In the genomic region with DNA sequence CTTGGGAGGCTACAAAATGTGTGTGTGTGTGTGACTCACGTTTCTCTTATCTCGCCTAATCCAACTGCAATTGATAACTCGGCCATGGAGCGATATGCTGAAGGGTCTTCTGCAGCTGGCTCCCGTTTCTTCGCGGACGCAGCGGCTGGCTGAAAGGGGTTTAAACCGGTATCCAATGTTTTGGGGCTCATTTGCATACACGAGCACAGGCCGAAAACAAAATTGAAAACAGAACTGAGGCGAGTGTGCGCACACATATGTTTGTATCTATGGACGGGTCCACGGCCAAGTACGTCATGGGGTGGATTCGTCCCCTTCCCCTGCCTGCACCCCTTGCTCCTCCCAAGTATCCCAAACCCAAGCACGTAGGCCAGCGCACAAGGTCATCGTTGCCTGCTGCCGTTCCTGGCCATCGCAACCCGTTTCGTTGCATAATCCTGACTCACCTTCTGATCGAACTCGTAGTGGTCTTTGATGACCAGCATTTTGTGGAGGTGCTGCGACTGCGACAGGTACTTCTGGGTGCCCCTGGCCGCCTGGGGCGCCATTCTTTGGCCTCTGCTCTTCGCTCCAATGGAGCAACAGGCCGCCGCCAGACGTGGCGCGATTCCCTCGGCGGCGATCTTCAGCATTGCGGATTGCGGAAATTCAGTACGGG, we compare ENCODE assay signal across 2 fruit fly cellular contexts.
A peak's percentile ranks its signal among the peaks of the same experiment; 100 is the strongest.
TF ChIP-seq lines count a peak whose summit lies in the region.

No protein-coding gene starts in this region.

- TF ChIP-seq CTCF in whole organism, embryonic (GFP tag; optimal IDR thresholded peaks at IDR 0.05; lab: Kevin White, UChicago) = no peak

TF ChIP-seq in whole organism, embryonic, 481 proteins besides CTCF, POLR2A, EP300 and RAD21:
- TF ChIP-seq ftz-f1 (GFP tag; optimal IDR thresholded peaks at IDR 0.05; lab: Kevin White, UChicago) (peak; percentile 58), Med (GFP tag; lab: Kevin White, UChicago) (no peak), crol (GFP tag; IDR thresholded peaks at IDR 0.05; lab: Robert Waterston, UW) (peak; percentile 58; the same call in 1 of the 2 replicates), Deaf1 (tag; optimal IDR thresholded peaks at IDR 0.05; lab: Kevin White, UChicago) (peak; percentile 55), seq (GFP tag; IDR thresholded peaks at IDR 0.05; lab: Robert Waterston, UW) (no peak), Atf6 (GFP tag; IDR thresholded peaks at IDR 0.05; lab: Robert Waterston, UW) (0 out of 2 replicates have a peak, but pooled peaks have one; percentile 11), Pdp1 (GFP tag; optimal IDR thresholded peaks at IDR 0.05; lab: Kevin White, UChicago) (peak in 1 of 2 experiments; percentile 70), ewg (GFP tag; optimal IDR thresholded peaks at IDR 0.05; lab: Kevin White, UChicago) (peak; percentile 35), ci (GFP tag; IDR thresholded peaks at IDR 0.05; lab: Robert Waterston, UW) (no peak), vvl (GFP tag; IDR thresholded peaks at IDR 0.05; lab: Robert Waterston, UW) (peak; percentile 70), cg (GFP tag; optimal IDR thresholded peaks at IDR 0.05; lab: Kevin White, UChicago) (peak; percentile 17), eyg (GFP tag; optimal IDR thresholded peaks at IDR 0.05; lab: Kevin White, UChicago) (no peak), MESR4 (GFP tag; optimal IDR thresholded peaks at IDR 0.05; lab: Kevin White, UChicago) (peak; percentile 49)
TF ChIP-seq in whole organism, embryonic: peak in this region for 9.

TF ChIP-seq in whole organism, prepupa, 60 proteins besides CTCF, POLR2A, EP300 and RAD21:
- TF ChIP-seq vri (GFP tag; optimal IDR thresholded peaks at IDR 0.05; lab: Kevin White, UChicago) = peak; percentile 36
- TF ChIP-seq CG6854 (GFP tag; optimal IDR thresholded peaks at IDR 0.05; lab: Kevin White, UChicago) = no peak
